Fruit fly (Drosophila melanogaster): Measurements from ENCODE around the gene ergic53.

The ergic53 gene

dm6 chr3L:8578470-8578869 is 43.7 kb downstream of the ergic53 start (continued):
- TF ChIP-seq lab (GFP tag; optimal IDR thresholded peaks at IDR 0.05) (peak; percentile 49), ERR (GFP tag; optimal IDR thresholded peaks at IDR 0.05) (no peak), CG11093 (GFP tag; IDR thresholded peaks at IDR 0.05) (no peak), slp2 (GFP tag; optimal IDR thresholded peaks at IDR 0.05) (no peak), CG17912 (GFP tag; optimal IDR thresholded peaks at IDR 0.05) (no peak), dysf (GFP tag; IDR thresholded peaks at IDR 0.05) (no peak), CG31224 (GFP tag; IDR thresholded peaks at IDR 0.05) (0 out of 2 replicates have a peak, but pooled peaks have one; percentile 6), inv (GFP tag; IDR thresholded peaks at IDR 0.05; ENCODE audit: partially characterized antibody) (no peak), run (tag; optimal IDR thresholded peaks at IDR 0.05) (no peak), Vsx1 (GFP tag; optimal IDR thresholded peaks at IDR 0.05) (no peak), CG6175 (GFP tag; IDR thresholded peaks at IDR 0.05) (no peak), Hey (tag; optimal IDR thresholded peaks at IDR 0.05) (peak; percentile 10), CG9817 (tag; optimal IDR thresholded peaks at IDR 0.05) (no peak), amos (GFP tag; IDR thresholded peaks at IDR 0.05; ENCODE audit: partially characterized antibody) (peak; percentile 22; the same call in 1 of the 2 replicates), ken (GFP tag; IDR thresholded peaks at IDR 0.05) (no peak), hkb (optimal IDR thresholded peaks at IDR 0.05) (no peak), hkb (GFP tag; IDR thresholded peaks at IDR 0.05) (0 out of 2 replicates have a peak, but pooled peaks have one; percentile 25), E2f2 (GFP tag; IDR thresholded peaks at IDR 0.05) (peak; percentile 16; the same call in 1 of the 2 replicates), CG11247 (GFP tag; IDR thresholded peaks at IDR 0.05) (no peak), fd64A (GFP tag; optimal IDR thresholded peaks at IDR 0.05) (no peak), tup (GFP tag; optimal IDR thresholded peaks at IDR 0.05) (no peak), CG18476 (GFP tag; optimal IDR thresholded peaks at IDR 0.05) (no peak), eyg (GFP tag; optimal IDR thresholded peaks at IDR 0.05) (no peak), CG12071 (GFP tag; optimal IDR thresholded peaks at IDR 0.05) (no peak), D19A (tag; optimal IDR thresholded peaks at IDR 0.05) (no peak), CG4404 (GFP tag; IDR thresholded peaks at IDR 0.05) (no peak), tio (GFP tag; optimal IDR thresholded peaks at IDR 0.05) (no peak), Hmr (GFP tag; optimal IDR thresholded peaks at IDR 0.05) (peak; percentile 6), CG10543 (GFP tag; optimal IDR thresholded peaks at IDR 0.05) (peak; percentile 62), slou (GFP tag; optimal IDR thresholded peaks at IDR 0.05) (no peak), Abd-B (GFP tag; optimal IDR thresholded peaks at IDR 0.05) (no peak), CG13894 (tag; optimal IDR thresholded peaks at IDR 0.05) (peak; percentile 16), sug (tag; optimal IDR thresholded peaks at IDR 0.05) (peak; percentile 16), CG4282 (GFP tag; optimal IDR thresholded peaks at IDR 0.05) (no peak), knrl (GFP tag; IDR thresholded peaks at IDR 0.05; ENCODE audit: partially characterized antibody) (no peak), ci (GFP tag; IDR thresholded peaks at IDR 0.05) (0 out of 3 replicates have a peak, but pooled peaks have one; percentile 36), Rfx (GFP tag; IDR thresholded peaks at IDR 0.05) (0 out of 2 replicates have a peak, but pooled peaks have one; percentile 38), chinmo (GFP tag; IDR thresholded peaks at IDR 0.05; ENCODE audit: partially characterized antibody) (peak; percentile 66; the same call in 2 of the 4 replicates), CG11723 (GFP tag; optimal IDR thresholded peaks at IDR 0.05) (no peak), Xrp1 (GFP tag; IDR thresholded peaks at IDR 0.05) (no peak), CG6791 (GFP tag; IDR thresholded peaks at IDR 0.05; ENCODE audit: partially characterized antibody) (no peak), fd102C (GFP tag; optimal IDR thresholded peaks at IDR 0.05) (no peak), CG30403 (GFP tag; optimal IDR thresholded peaks at IDR 0.05) (no peak), otp (GFP tag; IDR thresholded peaks at IDR 0.05) (no peak), sqz (GFP tag; optimal IDR thresholded peaks at IDR 0.05) (peak; percentile 15), odd (GFP tag; optimal IDR thresholded peaks at IDR 0.05) (no peak), sd (tag; optimal IDR thresholded peaks at IDR 0.05) (peak; percentile 33), CG9215 (GFP tag; IDR thresholded peaks at IDR 0.05) (no peak), lilli (GFP tag; optimal IDR thresholded peaks at IDR 0.05) (no peak), unpg (GFP tag; optimal IDR thresholded peaks at IDR 0.05) (no peak), CG11695 (GFP tag; IDR thresholded peaks at IDR 0.05) (no peak)

Data from whole organism, embryonic.